Fruit fly (Drosophila melanogaster) whole organism, embryonic: ENCODE data around the gene CG44362.
A peak's percentile ranks its signal among the peaks of the same experiment; 100 is the strongest.

Source experiments
- Blimp-1 ChIP-seq: fragments of 200-800 bp; sonication (Bioruptor generic); optimal IDR thresholded peaks from 3 replicates; lab custom pipeline; 2018; ENCODE audit warnings: missing biosample characterization, missing genetic modification characterization, mild to moderate bottlenecking, moderate library complexity, missing genetic modification reagents
- CG11695 ChIP-seq: fragments of 200-800 bp; sonication (Bioruptor generic); IDR thresholded peaks from 3 replicates; pipeline ENCODE4 v1.3.6; 2022; ENCODE audit warnings: missing biosample characterization, missing genetic modification characterization
- CG12236 ChIP-seq: fragments of 200-800 bp; sonication (Bioruptor generic); optimal IDR thresholded peaks from 2 replicates; lab custom pipeline; 2016; ENCODE audit warnings: missing biosample characterization, missing genetic modification characterization
- CG12659 ChIP-seq: fragments of 200-800 bp; sonication (Bioruptor generic); optimal IDR thresholded peaks from 3 replicates; lab custom pipeline; 2017; ENCODE audit warnings: mild to moderate bottlenecking, missing biosample characterization, missing genetic modification reagents, missing genetic modification characterization
- CG15696 ChIP-seq: fragments of 200-800 bp; sonication (Bioruptor generic); optimal IDR thresholded peaks from 2 replicates; lab custom pipeline; 2019; ENCODE audit warnings: missing biosample characterization, mild to moderate bottlenecking, missing genetic modification characterization, moderate library complexity
- CG17359 ChIP-seq: fragments of 200-800 bp; sonication (Bioruptor generic); optimal IDR thresholded peaks from 3 replicates; lab custom pipeline; 2018; ENCODE audit warnings: missing biosample characterization, mild to moderate bottlenecking, missing genetic modification characterization, moderate library complexity
- CG17385 ChIP-seq: fragments of 200-800 bp; sonication (Bioruptor generic); optimal IDR thresholded peaks from 3 replicates; lab custom pipeline; 2018; ENCODE audit warnings: missing biosample characterization, mild to moderate bottlenecking, missing genetic modification characterization
- CG2712 ChIP-seq: fragments of 200-800 bp; optimal IDR thresholded peaks from 3 replicates; lab custom pipeline; 2019; ENCODE audit warnings: missing biosample characterization, mild to moderate bottlenecking, missing genetic modification characterization, moderate library complexity
- CG2875 ChIP-seq: fragments of 200-800 bp; sonication (Bioruptor generic); optimal IDR thresholded peaks from 2 replicates; lab custom pipeline; 2017; ENCODE audit warnings: missing biosample characterization, mild to moderate bottlenecking, missing genetic modification characterization, missing genetic modification reagents
- CG30403 ChIP-seq: fragments of 200-800 bp; sonication (Bioruptor generic); optimal IDR thresholded peaks from 3 replicates; lab custom pipeline; 2016; ENCODE audit warnings: missing biosample characterization, missing genetic modification characterization
- CG34422 ChIP-seq: fragments of 200-800 bp; sonication (Bioruptor generic); IDR thresholded peaks from 3 replicates; pipeline ENCODE4 v1.3.6; 2022; ENCODE audit warnings: missing biosample characterization, missing genetic modification characterization
- CG4282 ChIP-seq: fragments of 200-800 bp; sonication (Bioruptor generic); optimal IDR thresholded peaks from 2 replicates; lab custom pipeline; 2016; ENCODE audit warnings: missing biosample characterization, missing genetic modification characterization
- CG4360 ChIP-seq: fragments of 200-800 bp; sonication (Bioruptor generic); IDR thresholded peaks from 2 replicates; pipeline ENCODE4 v1.3.6; 2022; ENCODE audit warnings: missing biosample characterization, missing genetic modification characterization
- CG6272 ChIP-seq: fragments of 200-800 bp; sonication (Bioruptor generic); IDR thresholded peaks from 2 replicates; pipeline ENCODE4 v1.3.6; 2022; ENCODE audit warnings: missing biosample characterization, missing genetic modification characterization
- CG6689 ChIP-seq: fragments of 200-800 bp; sonication (Bioruptor generic); IDR thresholded peaks from 2 replicates; pipeline ENCODE4 v1.3.6; 2022; ENCODE audit warnings: missing biosample characterization, missing genetic modification characterization
- CkIIα-i1 ChIP-seq: fragments of 200-800 bp; sonication (Bioruptor generic); IDR thresholded peaks from 2 replicates; pipeline ENCODE4 v1.3.6; 2022; ENCODE audit warnings: missing biosample characterization, missing genetic modification characterization
- D ChIP-seq, 2 experiments: fragments of 200-800 bp in 1 of 2; fragments of >200 bp in 1 of 2; sonication (Bioruptor generic) in 1 of 2; optimal IDR thresholded peaks; 2 replicates in 1 of 2; 3 replicates in 1 of 2; lab custom pipeline; 2017; ENCODE audit warnings: mild to moderate bottlenecking in 1 of 2, missing biosample characterization in 1 of 2, missing genetic modification characterization in 1 of 2, missing genetic modification reagents in 1 of 2
- Eip74EF ChIP-seq, 2 experiments: fragments of 200-800 bp in 1 of 2; fragments of >200 bp in 1 of 2; sonication (Bioruptor generic) in 1 of 2; optimal IDR thresholded peaks; 2 replicates each; lab custom pipeline; 2017 to 2019; ENCODE audit warnings: missing biosample characterization in 2 of 2, missing genetic modification characterization in 2 of 2, mild to moderate bottlenecking in 1 of 2, moderate library complexity in 1 of 2
- Elba2 ChIP-seq: fragments of 200-800 bp; sonication (Bioruptor generic); optimal IDR thresholded peaks from 3 replicates; lab custom pipeline; 2016; ENCODE audit warnings: missing biosample characterization, missing genetic modification characterization
- Fer1 ChIP-seq: fragments of 200-800 bp; sonication (Bioruptor generic); optimal IDR thresholded peaks from 2 replicates; lab custom pipeline; 2017; ENCODE audit warnings: missing biosample characterization, mild to moderate bottlenecking, missing genetic modification characterization
- H2.0 ChIP-seq: fragments of 200-800 bp; sonication (Bioruptor generic); IDR thresholded peaks from 2 replicates; pipeline ENCODE4 v1.3.6; 2022; ENCODE audit warnings: missing biosample characterization, missing genetic modification characterization
- Hr78 ChIP-seq, 2 experiments: fragments of 200-800 bp in 1 of 2; fragments of >200 bp in 1 of 2; sonication (Bioruptor generic) in 1 of 2; optimal IDR thresholded peaks; 2 replicates each; lab custom pipeline; 2017 to 2019; ENCODE audit warnings: missing biosample characterization in 2 of 2, missing genetic modification characterization in 2 of 2, mild to moderate bottlenecking in 1 of 2, moderate library complexity in 1 of 2
- Kr ChIP-seq: fragments of 200-800 bp; sonication (Bioruptor generic); optimal IDR thresholded peaks from 2 replicates; lab custom pipeline; 2017; ENCODE audit warnings: missing biosample characterization, mild to moderate bottlenecking, missing genetic modification characterization
- Nf-YB ChIP-seq: fragments of 200-800 bp; sonication (Bioruptor generic); optimal IDR thresholded peaks from 3 replicates; lab custom pipeline; 2019; ENCODE audit warnings: missing biosample characterization, mild to moderate bottlenecking, missing genetic modification characterization, moderate library complexity
- Oli ChIP-seq: fragments of 200-800 bp; sonication (Bioruptor generic); optimal IDR thresholded peaks from 2 replicates; lab custom pipeline; 2018; ENCODE audit warnings: missing biosample characterization, mild to moderate bottlenecking, missing genetic modification characterization, moderate library complexity
- Six4 ChIP-seq: fragments of 200-800 bp; sonication (Bioruptor generic); optimal IDR thresholded peaks from 2 replicates; lab custom pipeline; 2016; ENCODE audit warnings: missing biosample characterization, missing genetic modification characterization
- Sry-β ChIP-seq: fragments of 200-800 bp; sonication (Bioruptor generic); optimal IDR thresholded peaks from 2 replicates; lab custom pipeline; 2018; ENCODE audit warnings: missing biosample characterization, mild to moderate bottlenecking, missing genetic modification characterization, moderate library complexity
- Xbp1 ChIP-seq: fragments of 200-800 bp; sonication (Bioruptor generic); optimal IDR thresholded peaks from 3 replicates; lab custom pipeline; 2016; ENCODE audit warnings: missing biosample characterization, mild to moderate bottlenecking, missing genetic modification characterization
- al ChIP-seq: fragments of 200-800 bp; sonication (Bioruptor generic); IDR thresholded peaks from 2 replicates; pipeline ENCODE4 v1.3.6; 2022; ENCODE audit warnings: missing biosample characterization, missing genetic modification characterization
- bcd ChIP-seq: fragments of 200-800 bp; sonication (Bioruptor generic); optimal IDR thresholded peaks from 2 replicates; lab custom pipeline; 2017; ENCODE audit warnings: missing biosample characterization, mild to moderate bottlenecking, missing genetic modification characterization
- bsh ChIP-seq, 2 experiments: fragments of 200-800 bp; sonication (Bioruptor generic); optimal IDR thresholded peaks; 2 replicates each; lab custom pipeline; 2017 to 2018; ENCODE audit warnings: mild to moderate bottlenecking in 2 of 2, missing biosample characterization in 2 of 2, missing genetic modification characterization in 2 of 2, moderate library complexity in 1 of 2
- cato ChIP-seq: fragments of 200-800 bp; sonication (Bioruptor generic); optimal IDR thresholded peaks from 2 replicates; lab custom pipeline; 2016; ENCODE audit warnings: missing biosample characterization, missing genetic modification characterization, borderline replicate concordance
- dpn ChIP-seq, 2 experiments: fragments of 200-800 bp; sonication (Bioruptor generic); optimal IDR thresholded peaks; 3 replicates each; lab custom pipeline; 2016; ENCODE audit warnings: missing biosample characterization in 2 of 2, missing genetic modification characterization in 2 of 2
- fd96Cb ChIP-seq: fragments of 200-800 bp; sonication (Bioruptor generic); optimal IDR thresholded peaks from 2 replicates; lab custom pipeline; 2018; ENCODE audit warnings: missing biosample characterization, mild to moderate bottlenecking, missing genetic modification characterization, moderate library complexity
- gcm2 ChIP-seq: fragments of 200-800 bp; sonication (Bioruptor generic); optimal IDR thresholded peaks from 2 replicates; lab custom pipeline; 2016; ENCODE audit warnings: missing biosample characterization, missing genetic modification characterization
- grau ChIP-seq: fragments of 200-800 bp; optimal IDR thresholded peaks from 3 replicates; lab custom pipeline; 2019; ENCODE audit warnings: missing biosample characterization, mild to moderate bottlenecking, missing genetic modification characterization, moderate library complexity
- ind ChIP-seq: fragments of 200-800 bp; sonication (Bioruptor generic); optimal IDR thresholded peaks from 3 replicates; lab custom pipeline; 2016; ENCODE audit warnings: missing biosample characterization, missing genetic modification characterization
- maf-S ChIP-seq: fragments of 200-800 bp; sonication (Bioruptor generic); optimal IDR thresholded peaks from 2 replicates; lab custom pipeline; 2016; ENCODE audit warnings: missing biosample characterization, missing genetic modification characterization
- salm ChIP-seq: fragments of 200-800 bp; sonication (Bioruptor generic); optimal IDR thresholded peaks from 2 replicates; lab custom pipeline; 2018; ENCODE audit warnings: missing biosample characterization, mild to moderate bottlenecking, missing genetic modification characterization
- sc ChIP-seq, 3 experiments: fragments of >200 bp in 2 of 3; fragments of 200-800 bp in 1 of 3; sonication (Bioruptor generic) in 1 of 3; optimal IDR thresholded peaks; 2 replicates in 2 of 3; 3 replicates in 1 of 3; lab custom pipeline; 2017; ENCODE audit warnings: mild to moderate bottlenecking in 1 of 3, missing biosample characterization in 1 of 3, missing genetic modification characterization in 1 of 3, missing genetic modification reagents in 1 of 3
- sisA ChIP-seq: fragments of 200-800 bp; sonication (Bioruptor generic); IDR thresholded peaks from 2 replicates; pipeline ENCODE4 v1.3.6; 2022; ENCODE audit warnings: missing biosample characterization, missing genetic modification characterization
- sqz ChIP-seq: fragments of 200-800 bp; sonication (Bioruptor generic); optimal IDR thresholded peaks from 3 replicates; lab custom pipeline; 2018; ENCODE audit warnings: missing biosample characterization, mild to moderate bottlenecking, missing genetic modification characterization
- tio ChIP-seq: fragments of 200-800 bp; sonication (Bioruptor generic); optimal IDR thresholded peaks from 2 replicates; lab custom pipeline; 2017; ENCODE audit warnings: missing biosample characterization, missing genetic modification characterization, inconsistent platforms
- unpg ChIP-seq: fragments of 200-800 bp; sonication (Bioruptor generic); optimal IDR thresholded peaks from 3 replicates; lab custom pipeline; 2018; ENCODE audit warnings: missing biosample characterization, mild to moderate bottlenecking, missing genetic modification characterization, moderate library complexity
- usp ChIP-seq: fragments of >200 bp; optimal IDR thresholded peaks from 2 replicates; lab custom pipeline; 2017; ENCODE audit warnings: missing biosample characterization, missing genetic modification characterization
- vvl ChIP-seq: fragments of 200-800 bp; sonication (Bioruptor generic); IDR thresholded peaks from 2 replicates; pipeline ENCODE4 v1.3.6; 2022; ENCODE audit warnings: missing biosample characterization, missing genetic modification characterization
- zf30C ChIP-seq: fragments of 200-800 bp; sonication (Bioruptor generic); optimal IDR thresholded peaks from 3 replicates; lab custom pipeline; 2018; ENCODE audit warnings: missing biosample characterization, mild to moderate bottlenecking, missing genetic modification characterization

Gene CG44362

dm6 chr3L:11398484-11399088 lies 1.2 kb downstream of the CG44362 start (continued):
- TF ChIP-seq CG12236 (GFP tag; lab: Kevin White, UChicago) (no peak), CG2712 (tag; lab: Kevin White, UChicago) (peak; percentile 89), H2.0 (GFP tag; lab: Robert Waterston, UW) (0 out of 2 replicates have a peak, but pooled peaks have one; percentile 18), dpn (GFP tag; optimal IDR thresholded peaks at IDR 0.05; lab: Kevin White, UChicago) (peak in 1 of 2 experiments; percentile 26), Fer1 (GFP tag; lab: Kevin White, UChicago) (peak; percentile 51), Xbp1 (GFP tag; lab: Kevin White, UChicago) (peak; percentile 45), CG17385 (GFP tag; lab: Kevin White, UChicago) (peak; percentile 57), gcm2 (GFP tag; lab: Kevin White, UChicago) (no peak), Hr78 (GFP tag; optimal IDR thresholded peaks at IDR 0.05; lab: Kevin White, UChicago) (peak in 1 of 2 experiments; percentile 21), Eip74EF (GFP tag; optimal IDR thresholded peaks at IDR 0.05; lab: Kevin White, UChicago) (peak in 1 of 2 experiments; percentile 88), unpg (GFP tag; lab: Kevin White, UChicago) (peak; percentile 77), sqz (GFP tag; lab: Kevin White, UChicago) (no peak), grau (tag; lab: Kevin White, UChicago) (peak; percentile 69), Nf-YB (GFP tag; lab: Kevin White, UChicago) (peak; percentile 26), CG4282 (GFP tag; lab: Kevin White, UChicago) (no peak), sc (optimal IDR thresholded peaks at IDR 0.05; lab: Kevin White, UChicago) (no peak), sc (GFP tag; optimal IDR thresholded peaks at IDR 0.05; lab: Kevin White, UChicago) (no peak), zf30C (GFP tag; lab: Kevin White, UChicago) (no peak), Kr (GFP tag; lab: Kevin White, UChicago) (no peak), Elba2 (GFP tag; lab: Kevin White, UChicago) (no peak), CkIIα-i1 (GFP tag; lab: Robert Waterston, UW) (no peak), CG34422 (GFP tag; lab: Robert Waterston, UW) (0 out of 3 replicates have a peak, but pooled peaks have one; percentile 31), al (GFP tag; lab: Robert Waterston, UW) (0 out of 2 replicates have a peak, but pooled peaks have one; percentile 16), CG12659 (GFP tag; lab: Kevin White, UChicago) (peak; percentile 54), Six4 (GFP tag; lab: Kevin White, UChicago) (peak; percentile 23), Oli (tag; lab: Kevin White, UChicago) (peak; percentile 46), CG30403 (GFP tag; lab: Kevin White, UChicago) (peak; percentile 73), fd96Cb (tag; lab: Kevin White, UChicago) (peak; percentile 67), sisA (0 out of 2 replicates have a peak, but pooled peaks have one; percentile 28), CG11695 (GFP tag; lab: Robert Waterston, UW) (peak; percentile 63; the same call in 2 of the 3 replicates), Blimp-1 (GFP tag; lab: Kevin White, UChicago) (peak; percentile 69), Sry-β (GFP tag; lab: Kevin White, UChicago) (no peak), bcd (GFP tag; lab: Kevin White, UChicago) (peak; percentile 48), usp (GFP tag; lab: Kevin White, UChicago) (no peak), CG17359 (peak; percentile 56), cato (peak; percentile 0), salm (tag; lab: Kevin White, UChicago) (peak; percentile 34), CG6689 (GFP tag; lab: Robert Waterston, UW) (peak; percentile 59), CG15696 (peak; percentile 13), tio (peak; percentile 12), vvl (peak; percentile 60), D (optimal IDR thresholded peaks at IDR 0.05; lab: Kevin White, UChicago) (no peak), D (GFP tag; optimal IDR thresholded peaks at IDR 0.05; lab: Kevin White, UChicago) (peak; percentile 59), CG6272 (GFP tag; lab: Robert Waterston, UW) (no peak), maf-S (GFP tag; lab: Kevin White, UChicago) (no peak), bsh (GFP tag; optimal IDR thresholded peaks at IDR 0.05; lab: Kevin White, UChicago) (peak in 1 of 2 experiments; percentile 52), ind (GFP tag; lab: Kevin White, UChicago) (peak; percentile 29), CG2875 (GFP tag; lab: Kevin White, UChicago) (peak; percentile 34), CG4360 (peak; percentile 60; the same call in 1 of the 2 replicates)
